Worm (Caenorhabditis elegans) whole organism, L4 larva: ENCODE measurements around the gene C43F9.5.

Experiments used
- ama-1 ChIP-seq: fragments of 150-350 bp; optimal IDR thresholded peaks from 2 replicates; lab custom pipeline; 2014; ENCODE audit warnings: inconsistent platforms, mixed read lengths
- fkh-10 ChIP-seq: fragments of 150-350 bp; optimal IDR thresholded peaks from 2 replicates; lab custom pipeline; 2014; ENCODE audit warnings: missing biosample characterization, missing genetic modification reagents, missing genetic modification characterization
- lin-15B ChIP-seq: fragments of 150-350 bp; sonication (generic microtip); optimal IDR thresholded peaks from 3 replicates; lab custom pipeline; 2014; ENCODE audit warnings: missing biosample characterization, missing genetic modification characterization
- tra-1 ChIP-seq: fragments of 200-800 bp; sonication (Bioruptor generic); IDR thresholded peaks from 2 replicates; pipeline ENCODE4 v1.3.6; 2022; ENCODE audit warnings: missing genetic modification reagents, missing genetic modification characterization, missing compliant biosample characterization
- zag-1 ChIP-seq: fragments of 150-350 bp; optimal IDR thresholded peaks from 2 replicates; lab custom pipeline; 2014; ENCODE audit warnings: missing biosample characterization, missing genetic modification characterization

DNA sequence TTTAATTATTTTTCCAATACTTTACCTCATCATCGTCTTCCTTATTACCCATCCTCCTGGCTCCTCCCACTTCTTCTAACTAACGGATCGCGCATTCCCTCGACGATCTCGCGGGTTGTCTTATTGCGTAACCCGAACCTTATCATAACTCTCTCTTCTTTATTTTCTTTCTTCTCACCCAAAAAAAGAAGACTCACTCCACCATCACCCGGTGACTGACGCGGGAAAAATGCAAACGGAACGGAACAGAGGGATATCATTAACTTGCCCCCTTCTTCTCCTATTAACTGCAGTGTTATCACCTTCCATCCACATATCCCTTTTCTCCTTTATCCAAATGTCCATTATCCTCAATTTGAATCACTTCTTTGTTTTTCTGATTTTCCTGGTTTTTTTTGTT, 20.5 kb downstream of the C43F9.5 start:
- TF ChIP-seq fkh-10 (GFP tag; lab: Kevin White, UChicago) (no peak), tra-1 (GFP tag; lab: Robert Waterston, UW) (no peak), zag-1 (tag; lab: Kevin White, UChicago) (no peak), ama-1 (no peak), lin-15B (tag; lab: Kevin White, UChicago) (no peak)
